Fruit fly (Drosophila melanogaster) whole organism, embryonic: ENCODE data around the gene CG9288.

Experiments used
- Adf1 ChIP-seq: fragments of 200-800 bp; sonication (Bioruptor generic); IDR thresholded peaks from 2 replicates; pipeline ENCODE4 v1.3.6; 2022; ENCODE audit warnings: missing biosample characterization, missing genetic modification characterization
- Bdp1 ChIP-seq: fragments of 200-800 bp; sonication (Bioruptor generic); optimal IDR thresholded peaks from 3 replicates; lab custom pipeline; 2016; ENCODE audit warnings: missing biosample characterization, missing genetic modification characterization
- Bgb ChIP-seq: fragments of 200-800 bp; sonication (Bioruptor generic); IDR thresholded peaks from 2 replicates; pipeline ENCODE4 v1.3.6; 2022; ENCODE audit warnings: missing biosample characterization, missing genetic modification characterization; ENCODE audit not compliant: partially characterized antibody
- Bteb2 ChIP-seq: fragments of 200-800 bp; sonication (Bioruptor generic); optimal IDR thresholded peaks from 2 replicates; lab custom pipeline; 2016; ENCODE audit warnings: missing biosample characterization, missing genetic modification characterization
- CG11504 ChIP-seq: fragments of 200-800 bp; sonication (Bioruptor generic); optimal IDR thresholded peaks from 3 replicates; lab custom pipeline; 2019; ENCODE audit warnings: missing biosample characterization, mild to moderate bottlenecking, missing genetic modification characterization, moderate library complexity
- CG12155 ChIP-seq: fragments of 200-800 bp; sonication (Bioruptor generic); optimal IDR thresholded peaks from 3 replicates; lab custom pipeline; 2016; ENCODE audit warnings: missing biosample characterization, missing genetic modification characterization
- CG13624 ChIP-seq: fragments of 200-800 bp; sonication (Bioruptor generic); optimal IDR thresholded peaks from 2 replicates; lab custom pipeline; 2016; ENCODE audit warnings: missing biosample characterization, missing genetic modification characterization
- CG1603 ChIP-seq: fragments of 200-800 bp; sonication (Bioruptor generic); optimal IDR thresholded peaks from 2 replicates; lab custom pipeline; 2019; ENCODE audit warnings: missing biosample characterization, mild to moderate bottlenecking, missing genetic modification characterization, moderate library complexity
- CG17361 ChIP-seq: fragments of 200-800 bp; sonication (Bioruptor generic); IDR thresholded peaks from 3 replicates; pipeline ENCODE4 v1.3.6; 2022; ENCODE audit warnings: missing biosample characterization, missing genetic modification characterization
- CG18619 ChIP-seq: fragments of 200-800 bp; sonication (Bioruptor generic); optimal IDR thresholded peaks from 3 replicates; lab custom pipeline; 2017; ENCODE audit warnings: missing biosample characterization, mild to moderate bottlenecking, missing genetic modification characterization
- CG2678 ChIP-seq: fragments of 200-800 bp; sonication (Bioruptor generic); optimal IDR thresholded peaks from 3 replicates; lab custom pipeline; 2019; ENCODE audit warnings: missing biosample characterization, mild to moderate bottlenecking, missing genetic modification characterization, moderate library complexity
- CG30403 ChIP-seq: fragments of 200-800 bp; sonication (Bioruptor generic); optimal IDR thresholded peaks from 3 replicates; lab custom pipeline; 2016; ENCODE audit warnings: missing biosample characterization, missing genetic modification characterization
- CG31224 ChIP-seq: fragments of 200-800 bp; sonication (Bioruptor generic); IDR thresholded peaks from 2 replicates; pipeline ENCODE4 v1.3.6; 2022; ENCODE audit warnings: missing biosample characterization, missing genetic modification characterization
- CG31441 ChIP-seq: fragments of 200-800 bp; sonication (Bioruptor generic); IDR thresholded peaks from 2 replicates; pipeline ENCODE4 v1.3.6; 2022; ENCODE audit warnings: missing biosample characterization, missing genetic modification characterization
- CG34224 ChIP-seq: fragments of 200-800 bp; sonication (Bioruptor generic); IDR thresholded peaks from 3 replicates; pipeline ENCODE4 v1.3.6; 2022; ENCODE audit warnings: missing biosample characterization, missing genetic modification characterization; ENCODE audit not compliant: partially characterized antibody
- CG6254 ChIP-seq: fragments of 200-800 bp; sonication (Bioruptor generic); optimal IDR thresholded peaks from 3 replicates; lab custom pipeline; 2017; ENCODE audit warnings: mild to moderate bottlenecking, missing biosample characterization, missing genetic modification reagents, missing genetic modification characterization
- CG6791 ChIP-seq: fragments of 200-800 bp; sonication (Bioruptor generic); IDR thresholded peaks from 3 replicates; pipeline ENCODE4 v1.3.6; 2022; ENCODE audit warnings: missing biosample characterization, missing genetic modification characterization; ENCODE audit not compliant: partially characterized antibody
- CG7556 ChIP-seq: fragments of 200-800 bp; sonication (Bioruptor generic); optimal IDR thresholded peaks from 2 replicates; lab custom pipeline; 2017; ENCODE audit warnings: missing biosample characterization, mild to moderate bottlenecking, missing genetic modification characterization
- Dek ChIP-seq: fragments of 200-800 bp; sonication (Bioruptor generic); optimal IDR thresholded peaks from 3 replicates; lab custom pipeline; 2019; ENCODE audit warnings: missing biosample characterization, mild to moderate bottlenecking, missing genetic modification characterization, moderate library complexity
- Dll ChIP-seq: fragments of 200-800 bp; sonication (Bioruptor generic); IDR thresholded peaks from 4 replicates; pipeline ENCODE4 v1.3.6; 2022; ENCODE audit warnings: missing biosample characterization, missing genetic modification characterization; ENCODE audit not compliant: partially characterized antibody
- HLH4C ChIP-seq: fragments of 200-800 bp; sonication (Bioruptor generic); IDR thresholded peaks from 3 replicates; pipeline ENCODE4 v1.3.6; 2022; ENCODE audit warnings: missing biosample characterization, missing genetic modification characterization; ENCODE audit not compliant: partially characterized antibody
- Lpt ChIP-seq: fragments of >200 bp; optimal IDR thresholded peaks from 2 replicates; lab custom pipeline; 2018; ENCODE audit warnings: missing biosample characterization, missing genetic modification characterization
- Med ChIP-seq: fragments of 200-800 bp; sonication (Bioruptor generic); peaks from one replicate; lab custom pipeline; 2016; ENCODE audit warnings: missing biosample characterization, missing genetic modification characterization, mild to moderate bottlenecking, inconsistent platforms, moderate library complexity
- Opbp ChIP-seq: fragments of 200-800 bp; sonication (Bioruptor generic); IDR thresholded peaks from 3 replicates; pipeline ENCODE4 v1.3.6; 2022; ENCODE audit warnings: missing biosample characterization, missing genetic modification characterization; ENCODE audit not compliant: partially characterized antibody
- Scr ChIP-seq: fragments of 200-800 bp; sonication (Bioruptor generic); IDR thresholded peaks from 2 replicates; pipeline ENCODE4 v1.3.6; 2022; ENCODE audit warnings: missing biosample characterization, missing genetic modification characterization; ENCODE audit not compliant: partially characterized antibody
- Sox100B ChIP-seq: fragments of 200-800 bp; sonication (Bioruptor generic); optimal IDR thresholded peaks from 3 replicates; lab custom pipeline; 2018; ENCODE audit warnings: missing biosample characterization, mild to moderate bottlenecking, missing genetic modification characterization
- amos ChIP-seq: fragments of 200-800 bp; sonication (Bioruptor generic); IDR thresholded peaks from 2 replicates; pipeline ENCODE4 v1.3.6; 2022; ENCODE audit warnings: missing biosample characterization, missing genetic modification characterization; ENCODE audit not compliant: partially characterized antibody
- ara ChIP-seq: fragments of 200-800 bp; sonication (Bioruptor generic); IDR thresholded peaks from 2 replicates; pipeline ENCODE4 v1.3.6; 2022; ENCODE audit warnings: missing biosample characterization, missing genetic modification characterization
- chinmo ChIP-seq: fragments of 200-800 bp; sonication (Bioruptor generic); IDR thresholded peaks from 4 replicates; pipeline ENCODE4 v1.3.6; 2022; ENCODE audit warnings: missing biosample characterization, missing genetic modification characterization; ENCODE audit not compliant: partially characterized antibody
- crc ChIP-seq: fragments of 200-800 bp; sonication (Bioruptor generic); optimal IDR thresholded peaks from 2 replicates; lab custom pipeline; 2016; ENCODE audit warnings: missing biosample characterization, missing genetic modification characterization
- crol ChIP-seq: fragments of 200-800 bp; sonication (Bioruptor generic); IDR thresholded peaks from 2 replicates; pipeline ENCODE4 v1.3.6; 2022; ENCODE audit warnings: missing biosample characterization, missing genetic modification characterization
- dmrt11E ChIP-seq: fragments of 200-800 bp; sonication (Bioruptor generic); optimal IDR thresholded peaks from 3 replicates; lab custom pipeline; 2018; ENCODE audit warnings: missing biosample characterization, mild to moderate bottlenecking, missing genetic modification characterization, moderate library complexity
- dysf ChIP-seq: fragments of 200-800 bp; sonication (Bioruptor generic); IDR thresholded peaks from 3 replicates; pipeline ENCODE4 v1.3.6; 2022; ENCODE audit warnings: missing biosample characterization, missing genetic modification characterization
- esg ChIP-seq: fragments of 200-800 bp; sonication (Bioruptor generic); conservative IDR thresholded peaks from 2 replicates; pipeline ENCODE4 v1.3.6; 2022; ENCODE audit warnings: missing biosample characterization, missing genetic modification characterization
- gem ChIP-seq: fragments of 200-800 bp; sonication (Bioruptor generic); optimal IDR thresholded peaks from 2 replicates; lab custom pipeline; 2019; ENCODE audit warnings: missing biosample characterization, mild to moderate bottlenecking, missing genetic modification characterization, moderate library complexity
- ind ChIP-seq: fragments of 200-800 bp; sonication (Bioruptor generic); optimal IDR thresholded peaks from 3 replicates; lab custom pipeline; 2016; ENCODE audit warnings: missing biosample characterization, missing genetic modification characterization
- inv ChIP-seq: fragments of 200-800 bp; sonication (Bioruptor generic); IDR thresholded peaks from 2 replicates; pipeline ENCODE4 v1.3.6; 2022; ENCODE audit warnings: missing biosample characterization, missing genetic modification characterization; ENCODE audit not compliant: partially characterized antibody
- knrl ChIP-seq: fragments of 200-800 bp; sonication (Bioruptor generic); IDR thresholded peaks from 3 replicates; pipeline ENCODE4 v1.3.6; 2022; ENCODE audit warnings: missing biosample characterization, missing genetic modification characterization; ENCODE audit not compliant: partially characterized antibody
- nom ChIP-seq: fragments of 200-800 bp; sonication (Bioruptor generic); optimal IDR thresholded peaks from 2 replicates; lab custom pipeline; 2017; ENCODE audit warnings: missing biosample characterization, missing genetic modification characterization, mild to moderate bottlenecking, moderate library complexity, missing genetic modification reagents
- pho ChIP-seq: fragments of 200-800 bp; sonication (Bioruptor generic); optimal IDR thresholded peaks from 2 replicates; lab custom pipeline; 2016; ENCODE audit warnings: missing biosample characterization, missing genetic modification characterization
- ranshi ChIP-seq: fragments of 200-800 bp; sonication (Bioruptor generic); IDR thresholded peaks from 2 replicates; pipeline ENCODE4 v1.3.6; 2022; ENCODE audit warnings: missing biosample characterization, missing genetic modification characterization
- rib ChIP-seq: fragments of 200-800 bp; sonication (Bioruptor generic); IDR thresholded peaks from 2 replicates; pipeline ENCODE4 v1.3.6; 2022; ENCODE audit warnings: missing biosample characterization, missing genetic modification characterization
- sens-2 ChIP-seq: fragments of 200-800 bp; sonication (Bioruptor generic); IDR thresholded peaks from 2 replicates; pipeline ENCODE4 v1.3.6; 2022; ENCODE audit warnings: missing biosample characterization, missing genetic modification characterization
- sna ChIP-seq: fragments of 200-800 bp; sonication (Bioruptor generic); IDR thresholded peaks from 2 replicates; pipeline ENCODE4 v1.3.6; 2022; ENCODE audit warnings: missing biosample characterization, missing genetic modification characterization; ENCODE audit not compliant: partially characterized antibody
- vfl ChIP-seq: fragments of 200-800 bp; sonication (Bioruptor generic); optimal IDR thresholded peaks from 2 replicates; lab custom pipeline; 2016; ENCODE audit warnings: missing biosample characterization, missing genetic modification characterization
- vnd ChIP-seq: fragments of 200-800 bp; sonication (Bioruptor generic); IDR thresholded peaks from 3 replicates; pipeline ENCODE4 v1.3.6; 2022; ENCODE audit warnings: missing biosample characterization, missing genetic modification characterization; ENCODE audit not compliant: partially characterized antibody
- zen ChIP-seq: fragments of 200-800 bp; sonication (Bioruptor generic); optimal IDR thresholded peaks from 3 replicates; lab custom pipeline; 2018; ENCODE audit warnings: missing biosample characterization, mild to moderate bottlenecking, missing genetic modification characterization, moderate library complexity
- zf30C ChIP-seq: fragments of 200-800 bp; sonication (Bioruptor generic); optimal IDR thresholded peaks from 3 replicates; lab custom pipeline; 2018; ENCODE audit warnings: missing biosample characterization, mild to moderate bottlenecking, missing genetic modification characterization

CG9288 gene

dm6 chr3R:13797269-13797677, 17.8 kb downstream of the CG9288 start (continued):
- no peak for TF ChIP-seq dysf (GFP tag; lab: Robert Waterston, UW)
- no peak for TF ChIP-seq Adf1 (GFP tag; lab: Robert Waterston, UW)
- TF ChIP-seq crc (GFP tag; lab: Kevin White, UChicago) = no peak
- TF ChIP-seq ranshi (GFP tag; lab: Robert Waterston, UW) = no peak
- TF ChIP-seq CG2678 = peak; percentile 3
- TF ChIP-seq Sox100B (GFP tag; lab: Kevin White, UChicago) = peak; percentile 2
- no peak for TF ChIP-seq ara (GFP tag; lab: Robert Waterston, UW)
- TF ChIP-seq rib (GFP tag; lab: Robert Waterston, UW) = no peak
- TF ChIP-seq nom (GFP tag; lab: Kevin White, UChicago) = no peak
- peak; percentile 33; the same call in 1 of the 2 replicates for TF ChIP-seq CG31441 (GFP tag; lab: Robert Waterston, UW)
- TF ChIP-seq dmrt11E (tag; lab: Kevin White, UChicago) = peak; percentile 2
- peak; percentile 41; the same call in 1 of the 3 replicates for TF ChIP-seq CG17361 (GFP tag; lab: Robert Waterston, UW)
- TF ChIP-seq CG18619 (GFP tag; lab: Kevin White, UChicago) = no peak
- TF ChIP-seq Bteb2 (GFP tag; lab: Kevin White, UChicago) = no peak
- TF ChIP-seq esg = 0 out of 2 replicates have a peak, but pooled peaks have one; percentile 15
- TF ChIP-seq gem (tag; lab: Kevin White, UChicago) = peak; percentile 28
- TF ChIP-seq CG6254 (GFP tag; lab: Kevin White, UChicago) = peak; percentile 16
- peak; percentile 37 for TF ChIP-seq CG1603 (tag; lab: Kevin White, UChicago)
- no peak for TF ChIP-seq CG13624
- no peak for TF ChIP-seq Lpt
- no peak for TF ChIP-seq ind (GFP tag; lab: Kevin White, UChicago)
- TF ChIP-seq CG31224 (GFP tag; lab: Robert Waterston, UW) = 0 out of 2 replicates have a peak, but pooled peaks have one; percentile 1
- TF ChIP-seq CG7556 (GFP tag; lab: Kevin White, UChicago) = peak; percentile 22
- no peak for TF ChIP-seq sens-2 (GFP tag; lab: Robert Waterston, UW)
- TF ChIP-seq zf30C = peak; percentile 23
- TF ChIP-seq crol (GFP tag; lab: Robert Waterston, UW) = no peak

dm6 chr3R:13797823-13798446, 18.5 kb downstream of the CG9288 start:
- no peak for TF ChIP-seq vfl (GFP tag; lab: Kevin White, UChicago)
- TF ChIP-seq vnd = peak; percentile 65
- peak; percentile 97 for TF ChIP-seq Bdp1
- peak; percentile 18 for TF ChIP-seq CG11504 (tag; lab: Kevin White, UChicago)
- peak; percentile 82 for TF ChIP-seq CG6791
- peak; percentile 50; the same call in 2 of the 3 replicates for TF ChIP-seq CG34224
- peak; percentile 71 for TF ChIP-seq Scr (GFP tag; lab: Robert Waterston, UW)
- peak; percentile 66 for TF ChIP-seq HLH4C
- no peak for TF ChIP-seq Dek (tag; lab: Kevin White, UChicago)
- TF ChIP-seq CG12155 (GFP tag; lab: Kevin White, UChicago) = no peak
- peak; percentile 35; the same call in 1 of the 2 replicates for TF ChIP-seq inv (GFP tag; lab: Robert Waterston, UW)
- peak; percentile 67 for TF ChIP-seq Bgb (GFP tag; lab: Robert Waterston, UW)
- TF ChIP-seq knrl (GFP tag; lab: Robert Waterston, UW) = peak; percentile 63
- TF ChIP-seq Opbp (GFP tag; lab: Robert Waterston, UW) = peak; percentile 74; the same call in 2 of the 3 replicates
- TF ChIP-seq zen (tag; lab: Kevin White, UChicago) = no peak
- peak; percentile 28 for TF ChIP-seq Med
- peak; percentile 50; the same call in 1 of the 4 replicates for TF ChIP-seq chinmo (GFP tag; lab: Robert Waterston, UW)
- TF ChIP-seq CG30403 (GFP tag; lab: Kevin White, UChicago) = no peak
- peak; percentile 67 for TF ChIP-seq sna (GFP tag; lab: Robert Waterston, UW)
- no peak for TF ChIP-seq pho (GFP tag; lab: Kevin White, UChicago)
- TF ChIP-seq Dll (GFP tag; lab: Robert Waterston, UW) = peak; percentile 56; the same call in 2 of the 4 replicates
- TF ChIP-seq amos (GFP tag; lab: Robert Waterston, UW) = peak; percentile 77; the same call in 1 of the 2 replicates
